Worm (Caenorhabditis elegans) whole organism, L3 larva: Measurements from ENCODE around the gene syx-2.

Source experiments
- R02D3.7 ChIP-seq: fragments of 150-350 bp; optimal IDR thresholded peaks from 2 replicates; lab custom pipeline; 2014; ENCODE audit warnings: missing biosample characterization, missing genetic modification characterization
- ZK546.5 ChIP-seq: sonication (generic microtip); optimal IDR thresholded peaks from 2 replicates; lab custom pipeline; 2017; ENCODE audit warnings: missing biosample characterization, missing genetic modification characterization
- aly-2 ChIP-seq: fragments of 150-350 bp; optimal IDR thresholded peaks from 2 replicates; lab custom pipeline; 2014; ENCODE audit warnings: missing biosample characterization, missing genetic modification characterization
- ceh-16 ChIP-seq: sonication (generic microtip); optimal IDR thresholded peaks from 2 replicates; lab custom pipeline; 2017; ENCODE audit warnings: missing biosample characterization, missing genetic modification characterization
- ceh-82 ChIP-seq: fragments of 150-350 bp; optimal IDR thresholded peaks from 2 replicates; lab custom pipeline; 2014; ENCODE audit warnings: missing biosample characterization, missing genetic modification characterization
- ceh-9 ChIP-seq: sonication (generic microtip); optimal IDR thresholded peaks from 2 replicates; lab custom pipeline; 2018; ENCODE audit warnings: missing biosample characterization, missing genetic modification characterization
- daf-12 ChIP-seq: fragments of 150-350 bp; optimal IDR thresholded peaks from 2 replicates; lab custom pipeline; 2014; ENCODE audit warnings: missing biosample characterization, missing genetic modification reagents, missing genetic modification characterization
- egl-27 ChIP-seq: sonication (generic microtip); optimal IDR thresholded peaks from 4 replicates; lab custom pipeline; 2017; ENCODE audit warnings: missing biosample characterization, missing genetic modification reagents, missing genetic modification characterization
- elt-2 ChIP-seq: sonication (generic microtip); optimal IDR thresholded peaks from 2 replicates; lab custom pipeline; 2016; ENCODE audit warnings: missing genetic modification reagents, mild to moderate bottlenecking, missing genetic modification characterization, missing compliant biosample characterization
- elt-3 ChIP-seq, 3 experiments: fragments of 150-350 bp in 1 of 3; sonication (generic microtip) in 2 of 3; optimal IDR thresholded peaks; 2 replicates in 2 of 3; 4 replicates in 1 of 3; lab custom pipeline; 2014 to 2017; ENCODE audit warnings: missing biosample characterization in 3 of 3, missing genetic modification characterization in 3 of 3
- eor-1 ChIP-seq, 2 experiments: fragments of 150-350 bp; optimal IDR thresholded peaks; 2 replicates each; lab custom pipeline; 2014 to 2018; ENCODE audit warnings: missing biosample characterization in 2 of 2, missing genetic modification characterization in 2 of 2
- fkh-10 ChIP-seq: sonication (generic microtip); optimal IDR thresholded peaks from 2 replicates; lab custom pipeline; 2017; ENCODE audit warnings: missing biosample characterization, missing genetic modification reagents, missing genetic modification characterization
- fkh-2 ChIP-seq: fragments of 150-350 bp; optimal IDR thresholded peaks from 2 replicates; lab custom pipeline; 2014; ENCODE audit warnings: missing biosample characterization, missing genetic modification reagents, missing genetic modification characterization
- fos-1 ChIP-seq: fragments of 150-350 bp; optimal IDR thresholded peaks from 2 replicates; lab custom pipeline; 2014; ENCODE audit warnings: missing biosample characterization, missing genetic modification characterization
- hmg-11 ChIP-seq: sonication (generic microtip); optimal IDR thresholded peaks from 2 replicates; lab custom pipeline; 2016; ENCODE audit warnings: missing genetic modification characterization, missing compliant biosample characterization
- lin-15B ChIP-seq: fragments of 150-350 bp; optimal IDR thresholded peaks from 2 replicates; lab custom pipeline; 2014; ENCODE audit warnings: missing biosample characterization, missing genetic modification characterization
- lin-39 ChIP-seq: fragments of 150-350 bp; optimal IDR thresholded peaks from 2 replicates; lab custom pipeline; 2018; ENCODE audit warnings: missing biosample characterization, missing genetic modification reagents, missing genetic modification characterization
- lsy-12 ChIP-seq: sonication (generic microtip); optimal IDR thresholded peaks from 2 replicates; lab custom pipeline; 2016; ENCODE audit warnings: mild to moderate bottlenecking, missing genetic modification characterization, missing compliant biosample characterization
- mml-1 ChIP-seq: fragments of 150-350 bp; sonication (generic microtip); optimal IDR thresholded peaks from 3 replicates; lab custom pipeline; 2014; ENCODE audit warnings: missing biosample characterization, missing genetic modification characterization
- nhr-11 ChIP-seq: fragments of 150-350 bp; optimal IDR thresholded peaks from 2 replicates; lab custom pipeline; 2014; ENCODE audit warnings: missing biosample characterization, missing genetic modification characterization
- nhr-12 ChIP-seq: fragments of 150-350 bp; optimal IDR thresholded peaks from 2 replicates; lab custom pipeline; 2014; ENCODE audit warnings: missing biosample characterization, missing genetic modification characterization
- nhr-23 ChIP-seq: fragments of 150-350 bp; optimal IDR thresholded peaks from 2 replicates; lab custom pipeline; 2014; ENCODE audit warnings: missing biosample characterization, missing genetic modification reagents, missing genetic modification characterization
- nhr-237 ChIP-seq: fragments of 150-350 bp; optimal IDR thresholded peaks from 2 replicates; lab custom pipeline; 2014; ENCODE audit warnings: missing biosample characterization, missing genetic modification characterization
- nhr-25 ChIP-seq: sonication (generic microtip); optimal IDR thresholded peaks from 2 replicates; lab custom pipeline; 2017; ENCODE audit warnings: missing biosample characterization, missing genetic modification characterization
- nhr-28 ChIP-seq: fragments of 150-350 bp; optimal IDR thresholded peaks from 2 replicates; lab custom pipeline; 2014; ENCODE audit warnings: missing biosample characterization, missing genetic modification characterization
- nhr-43 ChIP-seq: sonication (generic microtip); optimal IDR thresholded peaks from 2 replicates; lab custom pipeline; 2016; ENCODE audit warnings: mild to moderate bottlenecking, missing genetic modification characterization, missing compliant biosample characterization; ENCODE audit not compliant: poor library complexity, severe bottlenecking
- nhr-67 ChIP-seq: fragments of 150-350 bp; optimal IDR thresholded peaks from 2 replicates; lab custom pipeline; 2014; ENCODE audit warnings: missing biosample characterization, missing genetic modification characterization
- nhr-76 ChIP-seq: fragments of 150-350 bp; sonication (generic microtip); optimal IDR thresholded peaks from 5 replicates; lab custom pipeline; 2014; ENCODE audit warnings: missing biosample characterization, missing genetic modification characterization
- nhr-77 ChIP-seq: fragments of 150-350 bp; optimal IDR thresholded peaks from 2 replicates; lab custom pipeline; 2014; ENCODE audit warnings: missing biosample characterization, missing genetic modification characterization
- pha-4 ChIP-seq: fragments of 150-350 bp; optimal IDR thresholded peaks from 2 replicates; lab custom pipeline; 2014; ENCODE audit warnings: missing biosample characterization, missing genetic modification reagents, missing genetic modification characterization
- pqm-1 ChIP-seq: fragments of 150-350 bp; optimal IDR thresholded peaks from 2 replicates; lab custom pipeline; 2017; ENCODE audit warnings: missing biosample characterization, missing genetic modification characterization, inconsistent platforms
- sea-2 ChIP-seq: fragments of 150-350 bp; sonication (generic microtip); optimal IDR thresholded peaks from 4 replicates; lab custom pipeline; 2014; ENCODE audit warnings: missing biosample characterization, missing genetic modification reagents, missing genetic modification characterization
- skn-1 ChIP-seq: fragments of 150-350 bp; optimal IDR thresholded peaks from 2 replicates; lab custom pipeline; 2014; ENCODE audit warnings: missing biosample characterization, missing genetic modification characterization
- tbx-2 ChIP-seq: sonication (generic microtip); optimal IDR thresholded peaks from 2 replicates; lab custom pipeline; 2016; ENCODE audit warnings: mild to moderate bottlenecking, missing genetic modification characterization, missing compliant biosample characterization
- zag-1 ChIP-seq: fragments of 150-350 bp; optimal IDR thresholded peaks from 2 replicates; lab custom pipeline; 2014; ENCODE audit warnings: missing biosample characterization, missing genetic modification characterization
- ztf-4 ChIP-seq: fragments of 150-350 bp; optimal IDR thresholded peaks from 2 replicates; lab custom pipeline; 2014; ENCODE audit warnings: missing biosample characterization, missing genetic modification characterization

Gene syx-2

DNA sequence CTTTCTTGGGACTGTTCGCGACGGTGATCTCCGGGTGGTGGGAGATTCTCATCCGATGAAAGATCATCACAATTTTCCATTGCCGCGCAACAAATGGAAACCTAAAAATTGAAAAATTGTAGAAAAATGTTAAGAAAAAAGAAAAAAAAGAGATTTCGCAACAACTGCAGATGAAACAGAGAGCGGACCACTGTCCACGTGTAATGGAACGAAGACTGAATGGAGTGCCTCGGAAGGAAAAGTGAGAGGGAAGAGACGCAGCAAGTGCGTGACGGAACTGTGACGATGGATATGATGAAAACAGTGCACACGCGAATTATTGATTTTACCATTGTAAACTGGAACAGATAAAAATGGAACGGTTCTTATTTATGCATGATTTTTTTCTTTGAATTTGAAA lies 33.9 kb upstream of the syx-2 start, which contains the start of gene meg-2:
Gene meg-2, minus strand, starts transcription at position 101 of the 400 bp plus-strand sequence.
- TF ChIP-seq nhr-77 (no peak), fkh-10 (GFP tag; lab: Kevin White, UChicago) (no peak), pha-4 (tag; lab: Kevin White, UChicago) (no peak), nhr-25 (tag; lab: Kevin White, UChicago) (no peak), elt-3 (tag; optimal IDR thresholded peaks at IDR 0.05; lab: Kevin White, UChicago) (no peak), ceh-9 (tag; lab: Kevin White, UChicago) (no peak), R02D3.7 (tag; lab: Kevin White, UChicago) (no peak), ZK546.5 (tag; lab: Kevin White, UChicago) (no peak), fos-1 (tag; lab: Kevin White, UChicago) (no peak), eor-1 (tag; optimal IDR thresholded peaks at IDR 0.05; lab: Kevin White, UChicago) (no peak), aly-2 (tag; lab: Kevin White, UChicago) (no peak), nhr-237 (tag; lab: Kevin White, UChicago) (no peak), lsy-12 (tag; lab: Kevin White, UChicago) (no peak), zag-1 (no peak), nhr-76 (tag; lab: Kevin White, UChicago) (no peak), daf-12 (tag; lab: Kevin White, UChicago) (no peak), ceh-16 (tag; lab: Kevin White, UChicago) (no peak), tbx-2 (tag; lab: Kevin White, UChicago) (no peak), skn-1 (tag; lab: Kevin White, UChicago) (no peak), nhr-12 (no peak)

DNA sequence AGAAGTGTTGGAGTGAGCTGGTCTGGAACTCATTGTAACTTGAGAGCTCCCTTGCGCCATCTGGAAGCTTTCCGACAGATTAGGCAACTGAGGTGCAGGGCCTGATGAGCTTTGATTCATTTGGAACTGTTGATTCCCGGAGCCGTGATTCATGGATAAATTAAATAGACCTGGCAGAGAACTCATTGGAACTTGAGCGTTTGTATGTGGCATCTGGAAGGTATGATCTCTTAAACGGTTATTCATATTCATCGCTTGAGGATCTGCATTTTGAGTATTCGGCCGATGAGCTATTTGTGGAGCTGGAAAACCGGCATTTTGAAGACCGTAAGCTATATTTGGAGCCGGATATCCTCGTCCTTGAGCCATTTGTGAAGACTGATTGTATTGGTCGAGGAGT lies 31.4 kb upstream of the syx-2 start:
- peak; percentile 97 for TF ChIP-seq skn-1 (tag; lab: Kevin White, UChicago)
- no peak for TF ChIP-seq elt-2 (tag; lab: Kevin White, UChicago)
- TF ChIP-seq, all 47 proteins: peak for 1

DNA sequence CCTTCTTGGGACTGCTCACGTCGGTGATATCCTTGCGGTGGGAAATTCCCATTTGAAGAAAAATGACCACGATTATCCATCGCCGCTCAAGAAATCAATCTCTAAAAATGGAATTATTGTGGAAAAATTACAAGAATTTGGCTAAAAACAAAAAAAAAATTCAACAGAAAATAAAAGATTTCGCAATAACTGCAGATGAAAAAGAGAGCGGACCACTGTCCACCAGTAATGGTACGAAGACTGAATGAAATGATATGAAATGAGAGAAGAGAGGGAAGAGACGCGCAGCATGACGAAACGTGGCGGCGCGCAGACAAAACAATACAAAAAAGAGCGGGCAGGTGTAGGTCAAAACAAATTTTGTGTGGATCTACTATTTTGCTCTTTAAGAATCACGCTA lies 30.4 kb upstream of the syx-2 start, which contains the start of gene meg-1:
Gene meg-1, minus strand, starts transcription at position 101 of the 400 bp plus-strand sequence.
- TF ChIP-seq fos-1 (tag; lab: Kevin White, UChicago): no peak
- no peak for TF ChIP-seq mml-1
- no peak for TF ChIP-seq lin-15B (tag; lab: Kevin White, UChicago)
- TF ChIP-seq ztf-4 (tag; lab: Kevin White, UChicago): no peak
- no peak for TF ChIP-seq hmg-11 (tag; lab: Kevin White, UChicago)
- TF ChIP-seq ceh-9 (tag; lab: Kevin White, UChicago): no peak
- TF ChIP-seq aly-2 (tag; lab: Kevin White, UChicago): no peak
- TF ChIP-seq nhr-43 (tag; lab: Kevin White, UChicago): no peak
- TF ChIP-seq nhr-76 (tag; lab: Kevin White, UChicago): no peak
- TF ChIP-seq lsy-12 (tag; lab: Kevin White, UChicago): no peak
- no peak for TF ChIP-seq nhr-67 (tag; lab: Kevin White, UChicago)
- TF ChIP-seq, all 47 proteins: peak for 0

DNA sequence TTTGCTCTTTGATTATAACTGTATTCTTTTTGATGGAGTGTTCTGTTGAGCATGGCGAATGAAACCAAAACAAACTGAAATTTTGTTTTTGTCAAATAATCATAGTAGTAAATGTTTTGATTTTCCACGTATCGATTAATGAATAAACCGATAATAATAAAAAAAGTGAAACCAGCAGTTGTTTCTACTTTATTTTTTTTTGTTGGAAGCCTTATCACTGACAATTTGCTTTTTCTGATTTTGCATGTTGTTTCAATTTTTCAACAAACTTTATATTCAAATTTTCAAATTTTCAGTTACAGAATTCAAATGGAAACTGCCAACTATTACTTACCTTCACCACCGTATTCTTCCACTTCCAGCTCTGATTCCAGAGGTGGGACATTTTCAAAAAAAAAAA lies 25.4 kb upstream of the syx-2 start, which contains the start of gene elt-3:
Gene elt-3, plus strand, starts transcription at position 301 of the 400 bp plus-strand sequence.
- TF ChIP-seq egl-27 (tag; lab: Kevin White, UChicago): no peak
- TF ChIP-seq ceh-82: no peak
- TF ChIP-seq R02D3.7 (tag; lab: Kevin White, UChicago): no peak
- no peak for TF ChIP-seq nhr-23
- TF ChIP-seq pqm-1 (tag; lab: Kevin White, UChicago): no peak
- TF ChIP-seq elt-2 (tag; lab: Kevin White, UChicago): no peak
- no peak for TF ChIP-seq ceh-16 (tag; lab: Kevin White, UChicago)
- TF ChIP-seq fkh-2 (tag; lab: Kevin White, UChicago): no peak
- no peak for TF ChIP-seq nhr-28 (tag; lab: Kevin White, UChicago)
- TF ChIP-seq lin-39: no peak
- TF ChIP-seq nhr-11 (tag; lab: Kevin White, UChicago): no peak
- TF ChIP-seq elt-3 (tag; optimal IDR thresholded peaks at IDR 0.05; lab: Kevin White, UChicago): no peak
- no peak for TF ChIP-seq sea-2 (GFP tag; lab: Kevin White, UChicago)
- TF ChIP-seq lin-15B (tag; lab: Kevin White, UChicago): no peak
- no peak for TF ChIP-seq lsy-12 (tag; lab: Kevin White, UChicago)
